Worm (Caenorhabditis elegans): ENCODE data around the gene srh-75.

ce11 chrV:11040020-11040419, 16.9 kb downstream of the srh-75 start, which contains the start of gene C45B11.9:
- no peak for TF ChIP-seq let-607 (tag; optimal IDR thresholded peaks at IDR 0.05)
- no peak for TF ChIP-seq unc-130 (GFP tag; optimal IDR thresholded peaks at IDR 0.05)
- no peak for TF ChIP-seq somi-1 (GFP tag; optimal IDR thresholded peaks at IDR 0.05)
- no peak for TF ChIP-seq ama-1 (optimal IDR thresholded peaks at IDR 0.05)
- TF ChIP-seq ama-1 (GFP tag; optimal IDR thresholded peaks at IDR 0.05), result no peak
- TF ChIP-seq hmg-20 (GFP tag; IDR thresholded peaks at IDR 0.05), result no peak
- TF ChIP-seq B0261.1 (tag; optimal IDR thresholded peaks at IDR 0.05), result no peak
- TF ChIP-seq dpff-1 (tag; optimal IDR thresholded peaks at IDR 0.05), result no peak
- no peak for TF ChIP-seq zim-3 (tag; optimal IDR thresholded peaks at IDR 0.05)
